Fruit fly (Drosophila melanogaster) whole organism: ENCODE results near the gene CG15046.

Source experiments
- CG8478 ChIP-seq: fragments of >200 bp; optimal IDR thresholded peaks from 2 replicates; lab custom pipeline; 2018; ENCODE audit warnings: inconsistent platforms
- EcR ChIP-seq, 2 experiments: fragments of >200 bp; optimal IDR thresholded peaks; 2 replicates each; lab custom pipeline; 2017; ENCODE audit warnings: missing biosample characterization in 2 of 2, missing genetic modification characterization in 2 of 2, missing genetic modification reagents in 2 of 2
- pan ChIP-seq: fragments of >200 bp; optimal IDR thresholded peaks from 2 replicates; lab custom pipeline; 2017
- psq ChIP-seq: fragments of >200 bp; optimal IDR thresholded peaks from 2 replicates; lab custom pipeline; 2017
- usp ChIP-seq: fragments of >200 bp; optimal IDR thresholded peaks from 2 replicates; lab custom pipeline; 2017; ENCODE audit warnings: missing biosample characterization, missing genetic modification characterization, mixed read lengths

- TF ChIP-seq pan (lab: Kevin White, UChicago) (no peak), psq (lab: Kevin White, UChicago) (no peak), CG8478 (lab: Kevin White, UChicago) (no peak), usp (GFP tag; lab: Kevin White, UChicago) (no peak), EcR (GFP tag; optimal IDR thresholded peaks at IDR 0.05; lab: Kevin White, UChicago) (no peak)
Measured at dm6 chrX:18522395-18523104, 33.1 kb upstream of the CG15046 start, which contains the start of gene CG6481.
